Worm (Caenorhabditis elegans) whole organism, L4/young adult: ENCODE measurements around the gene figl-1.

Experiments
- W03F9.2 ChIP-seq: fragments of 150-350 bp; optimal IDR thresholded peaks from 2 replicates; lab custom pipeline; 2014; ENCODE audit warnings: missing biosample characterization, missing genetic modification characterization
- dao-5 ChIP-seq: sonication (generic microtip); optimal IDR thresholded peaks from 2 replicates; lab custom pipeline; 2016; ENCODE audit warnings: missing genotype, missing genetic modification characterization, moderate library complexity, missing compliant biosample characterization
- him-1 ChIP-seq: sonication (generic microtip); optimal IDR thresholded peaks from 2 replicates; lab custom pipeline; 2016; ENCODE audit warnings: missing genotype, missing genetic modification reagents, missing genetic modification characterization, missing compliant biosample characterization

ce11 chrV:4387916-4388315 is 42.1 kb upstream of the figl-1 start:
- TF ChIP-seq him-1 (no peak), dao-5 (tag; lab: Kevin White, UChicago) (no peak), W03F9.2 (no peak)
